Fruit fly (Drosophila melanogaster) Kc167 (cell line): Measurements from ENCODE around the gene ppl.

Experiments
- Myc ChIP-seq: fragments of >200 bp; optimal IDR thresholded peaks from 2 replicates; lab custom pipeline; 2017; ENCODE audit warnings: missing external identifiers
- Sin3A ChIP-seq: fragments of >200 bp; optimal IDR thresholded peaks from 2 replicates; lab custom pipeline; 2018; ENCODE audit warnings: missing external identifiers
- h ChIP-seq: fragments of >200 bp; optimal IDR thresholded peaks from 3 replicates; lab custom pipeline; 2018; ENCODE audit warnings: missing external identifiers

DNA sequence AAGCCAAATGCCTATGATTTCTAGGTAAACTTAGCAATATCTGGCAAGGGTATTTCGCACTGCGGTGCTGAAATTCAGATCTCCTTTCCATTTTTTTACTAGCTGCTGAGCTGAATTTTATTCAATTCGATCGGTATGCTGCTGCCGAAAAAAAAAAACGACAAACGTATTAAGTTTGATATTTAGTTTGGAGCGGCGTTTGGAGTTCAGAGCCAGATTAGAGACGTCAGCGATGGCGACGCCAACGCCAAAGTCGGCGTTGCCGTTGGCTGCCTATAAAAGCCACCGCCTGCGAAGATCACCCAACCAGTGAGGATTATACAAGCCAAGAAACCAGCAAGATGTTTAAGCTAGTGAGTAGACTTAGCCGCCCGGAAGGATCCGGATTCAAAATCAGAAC lies 19.0 kb upstream of the ppl start, which contains the start of gene Cpr78Cc:
- no peak for TF ChIP-seq Myc
- no peak for TF ChIP-seq Sin3A (lab: Kevin White, UChicago)
- no peak for TF ChIP-seq h (lab: Kevin White, UChicago)
